Fruit fly (Drosophila melanogaster) whole organism, embryonic: Measurements from ENCODE around the gene unk.

Experiments
- Asciz ChIP-seq: fragments of 200-800 bp; sonication (Bioruptor generic); optimal IDR thresholded peaks from 2 replicates; lab custom pipeline; 2017; ENCODE audit warnings: missing biosample characterization, mild to moderate bottlenecking, missing genetic modification characterization, missing genetic modification reagents
- Atf6 ChIP-seq: fragments of 200-800 bp; sonication (Bioruptor generic); IDR thresholded peaks from 2 replicates; pipeline ENCODE4 v1.3.6; 2022; ENCODE audit warnings: missing biosample characterization, missing genetic modification characterization
- CG10321 ChIP-seq: fragments of 200-800 bp; sonication (Bioruptor generic); IDR thresholded peaks from 2 replicates; pipeline ENCODE4 v1.3.6; 2022; ENCODE audit warnings: missing biosample characterization, missing genetic modification characterization
- CG11696 ChIP-seq: fragments of 200-800 bp; sonication (Bioruptor generic); IDR thresholded peaks from 2 replicates; pipeline ENCODE4 v1.3.6; 2022; ENCODE audit warnings: missing biosample characterization, missing genetic modification characterization
- CG12071 ChIP-seq: fragments of 200-800 bp; sonication (Bioruptor generic); optimal IDR thresholded peaks from 3 replicates; lab custom pipeline; 2018; ENCODE audit warnings: missing biosample characterization, mild to moderate bottlenecking, missing genetic modification characterization
- CG13296 ChIP-seq: fragments of 200-800 bp; sonication (Bioruptor generic); optimal IDR thresholded peaks from 3 replicates; lab custom pipeline; 2018; ENCODE audit warnings: missing biosample characterization, mild to moderate bottlenecking, missing genetic modification characterization
- CG14667 ChIP-seq: fragments of 200-800 bp; sonication (Bioruptor generic); IDR thresholded peaks from 2 replicates; pipeline ENCODE4 v1.3.6; 2022; ENCODE audit warnings: missing biosample characterization, missing genetic modification characterization
- CG17385 ChIP-seq: fragments of 200-800 bp; sonication (Bioruptor generic); optimal IDR thresholded peaks from 3 replicates; lab custom pipeline; 2018; ENCODE audit warnings: missing biosample characterization, mild to moderate bottlenecking, missing genetic modification characterization
- CG18599 ChIP-seq: fragments of 200-800 bp; sonication (Bioruptor generic); optimal IDR thresholded peaks from 3 replicates; lab custom pipeline; 2017; ENCODE audit warnings: missing biosample characterization, missing genetic modification characterization, mild to moderate bottlenecking, moderate library complexity, missing genetic modification reagents
- CG30020 ChIP-seq: fragments of 200-800 bp; optimal IDR thresholded peaks from 2 replicates; lab custom pipeline; 2019; ENCODE audit warnings: missing biosample characterization, mild to moderate bottlenecking, missing genetic modification characterization, moderate library complexity
- CG30431 ChIP-seq: fragments of 200-800 bp; sonication (Bioruptor generic); optimal IDR thresholded peaks from 2 replicates; lab custom pipeline; 2017; ENCODE audit warnings: missing biosample characterization, missing genetic modification characterization
- CG3281 ChIP-seq: fragments of 200-800 bp; sonication (Bioruptor generic); optimal IDR thresholded peaks from 3 replicates; lab custom pipeline; 2017; ENCODE audit warnings: missing biosample characterization, mild to moderate bottlenecking, missing genetic modification characterization
- CG34224 ChIP-seq: fragments of 200-800 bp; sonication (Bioruptor generic); IDR thresholded peaks from 3 replicates; pipeline ENCODE4 v1.3.6; 2022; ENCODE audit warnings: missing biosample characterization, missing genetic modification characterization; ENCODE audit not compliant: partially characterized antibody
- CG42726 ChIP-seq: fragments of 200-800 bp; sonication (Bioruptor generic); IDR thresholded peaks from 2 replicates; pipeline ENCODE4 v1.3.6; 2022; ENCODE audit warnings: missing biosample characterization, missing genetic modification characterization; ENCODE audit not compliant: partially characterized antibody
- CG4730 ChIP-seq: fragments of 200-800 bp; sonication (Bioruptor generic); IDR thresholded peaks from 2 replicates; pipeline ENCODE4 v1.3.6; 2022; ENCODE audit warnings: missing biosample characterization, missing genetic modification characterization
- CG6854 ChIP-seq: fragments of 200-800 bp; sonication (Bioruptor generic); optimal IDR thresholded peaks from 3 replicates; lab custom pipeline; 2017; ENCODE audit warnings: missing biosample characterization, mild to moderate bottlenecking, missing genetic modification characterization
- CG9817 ChIP-seq: fragments of 200-800 bp; sonication (Bioruptor generic); optimal IDR thresholded peaks from 2 replicates; lab custom pipeline; 2018; ENCODE audit warnings: missing biosample characterization, mild to moderate bottlenecking, missing genetic modification characterization, moderate library complexity
- D19A ChIP-seq: fragments of 200-800 bp; optimal IDR thresholded peaks from 3 replicates; lab custom pipeline; 2019; ENCODE audit warnings: missing biosample characterization, mild to moderate bottlenecking, missing genetic modification characterization, moderate library complexity
- Eip74EF ChIP-seq, 2 experiments: fragments of 200-800 bp in 1 of 2; fragments of >200 bp in 1 of 2; sonication (Bioruptor generic) in 1 of 2; optimal IDR thresholded peaks; 2 replicates each; lab custom pipeline; 2017 to 2019; ENCODE audit warnings: missing biosample characterization in 2 of 2, missing genetic modification characterization in 2 of 2, mild to moderate bottlenecking in 1 of 2, moderate library complexity in 1 of 2
- Elba2 ChIP-seq: fragments of 200-800 bp; sonication (Bioruptor generic); optimal IDR thresholded peaks from 3 replicates; lab custom pipeline; 2016; ENCODE audit warnings: missing biosample characterization, missing genetic modification characterization
- Ets65A ChIP-seq: fragments of 200-800 bp; sonication (Bioruptor generic); peaks from one replicate; lab custom pipeline; 2016; ENCODE audit warnings: missing biosample characterization, missing genetic modification characterization
- H15 ChIP-seq: fragments of 200-800 bp; sonication (Bioruptor generic); IDR thresholded peaks from 3 replicates; pipeline ENCODE4 v1.3.6; 2022; ENCODE audit warnings: missing biosample characterization, missing genetic modification characterization
- HLH4C ChIP-seq: fragments of 200-800 bp; sonication (Bioruptor generic); IDR thresholded peaks from 3 replicates; pipeline ENCODE4 v1.3.6; 2022; ENCODE audit warnings: missing biosample characterization, missing genetic modification characterization; ENCODE audit not compliant: partially characterized antibody
- HmgD ChIP-seq: fragments of 200-800 bp; sonication (Bioruptor generic); optimal IDR thresholded peaks from 3 replicates; lab custom pipeline; 2016; ENCODE audit warnings: missing biosample characterization, missing genetic modification characterization
- Meics ChIP-seq: fragments of 200-800 bp; sonication (Bioruptor generic); optimal IDR thresholded peaks from 2 replicates; lab custom pipeline; 2017; ENCODE audit warnings: missing biosample characterization, mild to moderate bottlenecking, missing genetic modification characterization
- Mes4 ChIP-seq: fragments of 200-800 bp; sonication (Bioruptor generic); optimal IDR thresholded peaks from 2 replicates; lab custom pipeline; 2016; ENCODE audit warnings: missing biosample characterization, missing genetic modification characterization
- NC2α ChIP-seq: fragments of 200-800 bp; sonication (Bioruptor generic); optimal IDR thresholded peaks from 2 replicates; lab custom pipeline; 2016; ENCODE audit warnings: missing biosample characterization, missing genetic modification characterization
- Sox100B ChIP-seq: fragments of 200-800 bp; sonication (Bioruptor generic); optimal IDR thresholded peaks from 3 replicates; lab custom pipeline; 2018; ENCODE audit warnings: missing biosample characterization, mild to moderate bottlenecking, missing genetic modification characterization
- Ssrp ChIP-seq: fragments of 200-800 bp; sonication (Bioruptor generic); optimal IDR thresholded peaks from 2 replicates; lab custom pipeline; 2018; ENCODE audit warnings: missing biosample characterization, mild to moderate bottlenecking, missing genetic modification characterization, moderate library complexity
- ab ChIP-seq: fragments of 200-800 bp; sonication (Bioruptor generic); optimal IDR thresholded peaks from 2 replicates; lab custom pipeline; 2016; ENCODE audit warnings: missing biosample characterization, missing genetic modification characterization
- al ChIP-seq: fragments of 200-800 bp; sonication (Bioruptor generic); IDR thresholded peaks from 2 replicates; pipeline ENCODE4 v1.3.6; 2022; ENCODE audit warnings: missing biosample characterization, missing genetic modification characterization
- ara ChIP-seq: fragments of 200-800 bp; sonication (Bioruptor generic); IDR thresholded peaks from 2 replicates; pipeline ENCODE4 v1.3.6; 2022; ENCODE audit warnings: missing biosample characterization, missing genetic modification characterization
- ash1 ChIP-seq: fragments of 200-800 bp; sonication (Bioruptor generic); optimal IDR thresholded peaks from 2 replicates; lab custom pipeline; 2018; ENCODE audit warnings: missing biosample characterization, mild to moderate bottlenecking, missing genetic modification characterization
- bbx ChIP-seq: fragments of 200-800 bp; sonication (Bioruptor generic); IDR thresholded peaks from 2 replicates; pipeline ENCODE4 v1.3.6; 2022; ENCODE audit warnings: missing biosample characterization, missing genetic modification characterization; ENCODE audit not compliant: partially characterized antibody
- cas ChIP-seq: fragments of 200-800 bp; sonication (Bioruptor generic); IDR thresholded peaks from 2 replicates; pipeline ENCODE4 v1.3.6; 2022; ENCODE audit warnings: missing biosample characterization, missing genetic modification characterization
- chinmo ChIP-seq: fragments of 200-800 bp; sonication (Bioruptor generic); IDR thresholded peaks from 4 replicates; pipeline ENCODE4 v1.3.6; 2022; ENCODE audit warnings: missing biosample characterization, missing genetic modification characterization; ENCODE audit not compliant: partially characterized antibody
- croc ChIP-seq: fragments of 200-800 bp; sonication (Bioruptor generic); conservative IDR thresholded peaks from 3 replicates; pipeline ENCODE4 v1.3.6; 2022; ENCODE audit warnings: missing biosample characterization, missing genetic modification characterization
- da ChIP-seq: fragments of 200-800 bp; sonication (Bioruptor generic); optimal IDR thresholded peaks from 2 replicates; lab custom pipeline; 2016; ENCODE audit warnings: missing biosample characterization, missing genetic modification characterization
- emc ChIP-seq: fragments of 200-800 bp; sonication (Bioruptor generic); optimal IDR thresholded peaks from 2 replicates; lab custom pipeline; 2016; ENCODE audit warnings: missing biosample characterization, missing genetic modification characterization
- eve ChIP-seq, 2 experiments: fragments of >200 bp; optimal IDR thresholded peaks; 2 replicates each; lab custom pipeline; 2017; ENCODE audit warnings: missing biosample characterization in 2 of 2, missing genetic modification characterization in 2 of 2
- gcm ChIP-seq: fragments of 200-800 bp; sonication (Bioruptor generic); optimal IDR thresholded peaks from 2 replicates; lab custom pipeline; 2019; ENCODE audit warnings: missing biosample characterization, mild to moderate bottlenecking, missing genetic modification characterization, moderate library complexity
- grn ChIP-seq: fragments of 200-800 bp; sonication (Bioruptor generic); optimal IDR thresholded peaks from 3 replicates; lab custom pipeline; 2017; ENCODE audit warnings: missing biosample characterization, missing genetic modification characterization
- jing ChIP-seq: fragments of 200-800 bp; sonication (Bioruptor generic); optimal IDR thresholded peaks from 2 replicates; lab custom pipeline; 2018; ENCODE audit warnings: missing biosample characterization, mild to moderate bottlenecking, missing genetic modification characterization
- lola ChIP-seq, 3 experiments: fragments of >200 bp in 2 of 3; fragments of 200-800 bp in 1 of 3; sonication (Bioruptor generic) in 1 of 3; optimal IDR thresholded peaks; 2 replicates each; lab custom pipeline; 2017 to 2019; ENCODE audit warnings: missing biosample characterization in 3 of 3, missing genetic modification characterization in 3 of 3, mild to moderate bottlenecking in 1 of 3, moderate library complexity in 1 of 3
- odd ChIP-seq: fragments of 200-800 bp; sonication (Bioruptor generic); optimal IDR thresholded peaks from 2 replicates; lab custom pipeline; 2017; ENCODE audit warnings: missing biosample characterization, mild to moderate bottlenecking, missing genetic modification characterization
- p53 ChIP-seq: fragments of 200-800 bp; sonication (Bioruptor generic); optimal IDR thresholded peaks from 2 replicates; lab custom pipeline; 2016; ENCODE audit warnings: missing biosample characterization, missing genetic modification characterization
- so ChIP-seq: fragments of 200-800 bp; sonication (Bioruptor generic); IDR thresholded peaks from 3 replicates; pipeline ENCODE4 v1.3.6; 2022; ENCODE audit warnings: missing biosample characterization, missing genetic modification characterization
- sr ChIP-seq: fragments of 200-800 bp; sonication (Bioruptor generic); IDR thresholded peaks from 3 replicates; pipeline ENCODE4 v1.3.6; 2022; ENCODE audit warnings: missing biosample characterization, missing genetic modification characterization
- tll ChIP-seq, 2 experiments: fragments of 200-800 bp in 1 of 2; fragments of >200 bp in 1 of 2; sonication (Bioruptor generic) in 1 of 2; optimal IDR thresholded peaks; 2 replicates each; lab custom pipeline; 2017 to 2019; ENCODE audit warnings: missing biosample characterization in 2 of 2, missing genetic modification characterization in 2 of 2, mild to moderate bottlenecking in 1 of 2, moderate library complexity in 1 of 2
- vnd ChIP-seq: fragments of 200-800 bp; sonication (Bioruptor generic); IDR thresholded peaks from 3 replicates; pipeline ENCODE4 v1.3.6; 2022; ENCODE audit warnings: missing biosample characterization, missing genetic modification characterization; ENCODE audit not compliant: partially characterized antibody

unk gene

DNA sequence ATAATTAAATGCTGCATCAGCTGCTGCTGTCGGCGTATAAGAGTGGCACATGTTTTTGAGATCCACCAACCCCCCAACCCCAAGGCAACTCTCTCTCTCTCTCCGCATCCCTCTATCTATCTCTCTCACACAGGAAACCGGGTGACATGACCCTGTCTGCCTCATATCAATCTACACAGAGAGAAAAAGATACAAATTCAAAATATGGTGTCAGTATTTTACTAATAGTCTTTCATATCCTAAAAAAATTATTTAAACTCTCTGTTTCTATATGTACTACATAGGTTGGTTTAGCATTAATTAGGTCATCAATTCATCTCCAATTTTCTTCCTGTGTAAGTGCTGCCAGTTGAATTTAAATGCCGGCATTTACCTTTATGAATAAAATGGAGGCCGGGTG lies 17.7 kb upstream of the unk start (continued):
- peak; percentile 71 for TF ChIP-seq odd (GFP tag; lab: Kevin White, UChicago)
- no peak for TF ChIP-seq CG42726 (GFP tag; lab: Robert Waterston, UW)
- no peak for TF ChIP-seq HLH4C (GFP tag; lab: Robert Waterston, UW)
- peak; percentile 20 for TF ChIP-seq CG6854 (GFP tag; lab: Kevin White, UChicago)
- TF ChIP-seq vnd = no peak
- peak; percentile 81 for TF ChIP-seq NC2α (GFP tag; lab: Kevin White, UChicago)
- no peak for TF ChIP-seq chinmo
- peak; percentile 86 for TF ChIP-seq D19A (tag; lab: Kevin White, UChicago)
- no peak for TF ChIP-seq bbx (GFP tag; lab: Robert Waterston, UW)
- peak in 1 of 2 experiments; percentile 88 for TF ChIP-seq eve (GFP tag; optimal IDR thresholded peaks at IDR 0.05; lab: Kevin White, UChicago)
- peak; percentile 70 for TF ChIP-seq CG30431 (GFP tag; lab: Kevin White, UChicago)
- peak; percentile 74 for TF ChIP-seq grn (GFP tag; lab: Kevin White, UChicago)
- peak; percentile 90 for TF ChIP-seq jing
- TF ChIP-seq Ssrp (tag; lab: Kevin White, UChicago) = peak; percentile 93
- TF ChIP-seq Sox100B (GFP tag; lab: Kevin White, UChicago) = peak; percentile 85
- TF ChIP-seq Asciz = peak; percentile 90
- peak; percentile 73 for TF ChIP-seq p53 (GFP tag; lab: Kevin White, UChicago)
- peak; percentile 80 for TF ChIP-seq CG18599
- peak; percentile 70 for TF ChIP-seq CG13296
- peak; percentile 64 for TF ChIP-seq al
- TF ChIP-seq Meics (GFP tag; lab: Kevin White, UChicago) = peak; percentile 66
- peak; percentile 56 for TF ChIP-seq HmgD
- no peak for TF ChIP-seq CG34224
- TF ChIP-seq Eip74EF (GFP tag; optimal IDR thresholded peaks at IDR 0.05; lab: Kevin White, UChicago) = peak in 1 of 2 experiments; percentile 84
- peak; percentile 66 for TF ChIP-seq sr
- TF ChIP-seq Mes4 = peak; percentile 92
- TF ChIP-seq CG10321 (GFP tag; lab: Robert Waterston, UW) = peak; percentile 61
- TF ChIP-seq tll (GFP tag; optimal IDR thresholded peaks at IDR 0.05; lab: Kevin White, UChicago) = no peak
- peak; percentile 31 for TF ChIP-seq emc (GFP tag; lab: Kevin White, UChicago)
- TF ChIP-seq CG11696 = peak; percentile 79
- peak; percentile 73 for TF ChIP-seq CG12071 (GFP tag; lab: Kevin White, UChicago)
- TF ChIP-seq gcm (GFP tag; lab: Kevin White, UChicago) = peak; percentile 93
- TF ChIP-seq ab (GFP tag; lab: Kevin White, UChicago) = peak; percentile 64
- peak; percentile 92 for TF ChIP-seq H15 (GFP tag; lab: Robert Waterston, UW)
- TF ChIP-seq cas (GFP tag; lab: Robert Waterston, UW) = no peak
- TF ChIP-seq CG4730 (GFP tag; lab: Robert Waterston, UW) = peak; percentile 87
- no peak for TF ChIP-seq ash1 (GFP tag; lab: Kevin White, UChicago)
- TF ChIP-seq so (GFP tag; lab: Robert Waterston, UW) = peak; percentile 88
- peak; percentile 97 for TF ChIP-seq Ets65A (GFP tag; lab: Kevin White, UChicago)
- peak; percentile 93 for TF ChIP-seq ara (GFP tag; lab: Robert Waterston, UW)
- peak; percentile 58 for TF ChIP-seq CG30020 (tag; lab: Kevin White, UChicago)
- peak; percentile 83 for TF ChIP-seq CG9817 (tag; lab: Kevin White, UChicago)
- peak; percentile 80 for TF ChIP-seq CG17385 (GFP tag; lab: Kevin White, UChicago)
- peak; percentile 73 for TF ChIP-seq CG3281
- TF ChIP-seq lola (GFP tag; optimal IDR thresholded peaks at IDR 0.05; lab: Kevin White, UChicago) = peak in 1 of 3 experiments; percentile 90
- peak; percentile 21 for TF ChIP-seq Elba2 (GFP tag; lab: Kevin White, UChicago)
- peak; percentile 86 for TF ChIP-seq CG14667
- peak; percentile 50 for TF ChIP-seq da
- TF ChIP-seq Atf6 (GFP tag; lab: Robert Waterston, UW) = peak; percentile 86
- TF ChIP-seq croc = peak; percentile 86
